Fruit fly (Drosophila melanogaster) whole organism, embryonic: Measurements from ENCODE around the gene CG16734.

Source experiments
- Bgb ChIP-seq: fragments of 200-800 bp; sonication (Bioruptor generic); IDR thresholded peaks from 2 replicates; pipeline ENCODE4 v1.3.6; 2022; ENCODE audit warnings: missing biosample characterization, missing genetic modification characterization; ENCODE audit not compliant: partially characterized antibody
- BtbVII ChIP-seq: fragments of 200-800 bp; sonication (Bioruptor generic); optimal IDR thresholded peaks from 3 replicates; lab custom pipeline; 2017; ENCODE audit warnings: missing biosample characterization, mild to moderate bottlenecking, missing genetic modification characterization
- CG10147 ChIP-seq: fragments of 200-800 bp; sonication (Bioruptor generic); optimal IDR thresholded peaks from 2 replicates; lab custom pipeline; 2019; ENCODE audit warnings: missing biosample characterization, mild to moderate bottlenecking, missing genetic modification characterization, moderate library complexity
- CG10959 ChIP-seq: fragments of 200-800 bp; sonication (Bioruptor generic); IDR thresholded peaks from 2 replicates; pipeline ENCODE4 v1.3.6; 2022; ENCODE audit warnings: missing biosample characterization, missing genetic modification characterization
- CG11723 ChIP-seq: fragments of 200-800 bp; sonication (Bioruptor generic); optimal IDR thresholded peaks from 2 replicates; lab custom pipeline; 2017; ENCODE audit warnings: missing biosample characterization, mild to moderate bottlenecking, missing genetic modification characterization
- CG12942 ChIP-seq: fragments of 200-800 bp; sonication (Bioruptor generic); optimal IDR thresholded peaks from 3 replicates; lab custom pipeline; 2016; ENCODE audit warnings: missing biosample characterization, missing genetic modification characterization
- CG13424 ChIP-seq: fragments of 200-800 bp; sonication (Bioruptor generic); optimal IDR thresholded peaks from 2 replicates; lab custom pipeline; 2019; ENCODE audit warnings: missing biosample characterization, mild to moderate bottlenecking, missing genetic modification characterization, moderate library complexity
- CG13775 ChIP-seq: fragments of 200-800 bp; sonication (Bioruptor generic); optimal IDR thresholded peaks from 3 replicates; lab custom pipeline; 2017; ENCODE audit warnings: missing biosample characterization, mild to moderate bottlenecking, missing genetic modification characterization
- CG14710 ChIP-seq: fragments of 200-800 bp; sonication (Bioruptor generic); optimal IDR thresholded peaks from 3 replicates; lab custom pipeline; 2019; ENCODE audit warnings: missing biosample characterization, mild to moderate bottlenecking, missing genetic modification characterization, moderate library complexity
- CG14860 ChIP-seq: fragments of 200-800 bp; sonication (Bioruptor generic); IDR thresholded peaks from 3 replicates; pipeline ENCODE4 v1.3.6; 2022; ENCODE audit warnings: missing biosample characterization, missing genetic modification characterization; ENCODE audit not compliant: partially characterized antibody
- CG15269 ChIP-seq: fragments of 200-800 bp; sonication (Bioruptor generic); optimal IDR thresholded peaks from 2 replicates; lab custom pipeline; 2018; ENCODE audit warnings: missing biosample characterization, mild to moderate bottlenecking, missing genetic modification characterization, moderate library complexity
- CG15514 ChIP-seq: fragments of 200-800 bp; sonication (Bioruptor generic); optimal IDR thresholded peaks from 3 replicates; lab custom pipeline; 2017; ENCODE audit warnings: missing biosample characterization, missing genetic modification characterization, mild to moderate bottlenecking, moderate library complexity, missing genetic modification reagents
- CG1647 ChIP-seq: fragments of 200-800 bp; sonication (Bioruptor generic); optimal IDR thresholded peaks from 3 replicates; lab custom pipeline; 2016; ENCODE audit warnings: missing biosample characterization, missing genetic modification characterization
- CG16815 ChIP-seq: fragments of 200-800 bp; sonication (Bioruptor generic); optimal IDR thresholded peaks from 3 replicates; lab custom pipeline; 2017; ENCODE audit warnings: missing biosample characterization, mild to moderate bottlenecking, missing genetic modification characterization
- CG17328 ChIP-seq: fragments of 200-800 bp; sonication (Bioruptor generic); IDR thresholded peaks from 2 replicates; pipeline ENCODE4 v1.3.6; 2022; ENCODE audit warnings: missing biosample characterization, missing genetic modification characterization
- CG17568 ChIP-seq: fragments of 200-800 bp; sonication (Bioruptor generic); optimal IDR thresholded peaks from 2 replicates; lab custom pipeline; 2018; ENCODE audit warnings: missing biosample characterization, mild to moderate bottlenecking, missing genetic modification characterization, moderate library complexity
- CG18619 ChIP-seq: fragments of 200-800 bp; sonication (Bioruptor generic); optimal IDR thresholded peaks from 3 replicates; lab custom pipeline; 2017; ENCODE audit warnings: missing biosample characterization, mild to moderate bottlenecking, missing genetic modification characterization
- CG2889 ChIP-seq: fragments of 200-800 bp; sonication (Bioruptor generic); IDR thresholded peaks from 3 replicates; pipeline ENCODE4 v1.3.6; 2022; ENCODE audit warnings: missing biosample characterization, missing genetic modification characterization
- CG32767 ChIP-seq: fragments of 200-800 bp; sonication (Bioruptor generic); IDR thresholded peaks from 2 replicates; pipeline ENCODE4 v1.3.6; 2022; ENCODE audit warnings: missing biosample characterization, missing genetic modification characterization
- CG6272 ChIP-seq: fragments of 200-800 bp; sonication (Bioruptor generic); IDR thresholded peaks from 2 replicates; pipeline ENCODE4 v1.3.6; 2022; ENCODE audit warnings: missing biosample characterization, missing genetic modification characterization
- CG6683 ChIP-seq: fragments of 200-800 bp; sonication (Bioruptor generic); optimal IDR thresholded peaks from 2 replicates; lab custom pipeline; 2017; ENCODE audit warnings: missing biosample characterization, mild to moderate bottlenecking, missing genetic modification characterization, missing genetic modification reagents
- CG7963 ChIP-seq: fragments of 200-800 bp; sonication (Bioruptor generic); IDR thresholded peaks from 3 replicates; pipeline ENCODE4 v1.3.6; 2022; ENCODE audit warnings: missing biosample characterization, missing genetic modification characterization; ENCODE audit not compliant: partially characterized antibody
- CG8388 ChIP-seq: fragments of 200-800 bp; sonication (Bioruptor generic); optimal IDR thresholded peaks from 2 replicates; lab custom pipeline; 2019; ENCODE audit warnings: missing biosample characterization, mild to moderate bottlenecking, missing genetic modification characterization, moderate library complexity
- CG9215 ChIP-seq: fragments of 200-800 bp; sonication (Bioruptor generic); IDR thresholded peaks from 2 replicates; pipeline ENCODE4 v1.3.6; 2022; ENCODE audit warnings: missing biosample characterization, missing genetic modification characterization
- D19B ChIP-seq: fragments of 200-800 bp; sonication (Bioruptor generic); optimal IDR thresholded peaks from 2 replicates; lab custom pipeline; 2017; ENCODE audit warnings: missing biosample characterization, mild to moderate bottlenecking, missing genetic modification characterization
- Dek ChIP-seq: fragments of 200-800 bp; sonication (Bioruptor generic); optimal IDR thresholded peaks from 3 replicates; lab custom pipeline; 2019; ENCODE audit warnings: missing biosample characterization, mild to moderate bottlenecking, missing genetic modification characterization, moderate library complexity
- HmgD ChIP-seq: fragments of 200-800 bp; sonication (Bioruptor generic); optimal IDR thresholded peaks from 3 replicates; lab custom pipeline; 2016; ENCODE audit warnings: missing biosample characterization, missing genetic modification characterization
- Lpt ChIP-seq: fragments of >200 bp; optimal IDR thresholded peaks from 2 replicates; lab custom pipeline; 2018; ENCODE audit warnings: missing biosample characterization, missing genetic modification characterization
- NK7.1 ChIP-seq: fragments of 200-800 bp; sonication (Bioruptor generic); optimal IDR thresholded peaks from 3 replicates; lab custom pipeline; 2016; ENCODE audit warnings: missing biosample characterization, missing genetic modification characterization
- aop ChIP-seq: fragments of 200-800 bp; sonication (Bioruptor generic); IDR thresholded peaks from 2 replicates; pipeline ENCODE4 v1.3.6; 2022; ENCODE audit warnings: missing biosample characterization, missing genetic modification characterization
- ash1 ChIP-seq: fragments of 200-800 bp; sonication (Bioruptor generic); optimal IDR thresholded peaks from 2 replicates; lab custom pipeline; 2018; ENCODE audit warnings: missing biosample characterization, mild to moderate bottlenecking, missing genetic modification characterization
- ato ChIP-seq: fragments of 200-800 bp; sonication (Bioruptor generic); IDR thresholded peaks from 2 replicates; pipeline ENCODE4 v1.3.6; 2022; ENCODE audit warnings: missing biosample characterization, missing genetic modification characterization; ENCODE audit not compliant: partially characterized antibody
- dan ChIP-seq: fragments of 200-800 bp; sonication (Bioruptor generic); IDR thresholded peaks from 2 replicates; pipeline ENCODE4 v1.3.6; 2022; ENCODE audit warnings: missing biosample characterization, missing genetic modification characterization
- emc ChIP-seq: fragments of 200-800 bp; sonication (Bioruptor generic); optimal IDR thresholded peaks from 2 replicates; lab custom pipeline; 2016; ENCODE audit warnings: missing biosample characterization, missing genetic modification characterization
- fd96Cb ChIP-seq: fragments of 200-800 bp; sonication (Bioruptor generic); optimal IDR thresholded peaks from 2 replicates; lab custom pipeline; 2018; ENCODE audit warnings: missing biosample characterization, mild to moderate bottlenecking, missing genetic modification characterization, moderate library complexity
- lilli ChIP-seq: fragments of 200-800 bp; sonication (Bioruptor generic); optimal IDR thresholded peaks from 3 replicates; lab custom pipeline; 2016; ENCODE audit warnings: missing biosample characterization, missing genetic modification characterization
- pb ChIP-seq: fragments of 200-800 bp; sonication (Bioruptor generic); optimal IDR thresholded peaks from 3 replicates; lab custom pipeline; 2016; ENCODE audit warnings: missing biosample characterization, missing genetic modification characterization
- pzg ChIP-seq: fragments of 200-800 bp; sonication (Bioruptor generic); optimal IDR thresholded peaks from 3 replicates; lab custom pipeline; 2018; ENCODE audit warnings: missing biosample characterization, mild to moderate bottlenecking, missing genetic modification characterization, moderate library complexity
- repo ChIP-seq: fragments of 200-800 bp; sonication (Bioruptor generic); optimal IDR thresholded peaks from 2 replicates; lab custom pipeline; 2016; ENCODE audit warnings: missing biosample characterization, missing genetic modification characterization
- sd ChIP-seq: fragments of 200-800 bp; sonication (Bioruptor generic); optimal IDR thresholded peaks from 3 replicates; lab custom pipeline; 2018; ENCODE audit warnings: missing biosample characterization, mild to moderate bottlenecking, missing genetic modification characterization, moderate library complexity
- sim ChIP-seq: fragments of 200-800 bp; sonication (Bioruptor generic); IDR thresholded peaks from 2 replicates; pipeline ENCODE4 v1.3.6; 2022; ENCODE audit warnings: missing biosample characterization, missing genetic modification characterization
- sisA ChIP-seq: fragments of 200-800 bp; sonication (Bioruptor generic); IDR thresholded peaks from 2 replicates; pipeline ENCODE4 v1.3.6; 2022; ENCODE audit warnings: missing biosample characterization, missing genetic modification characterization
- slp2 ChIP-seq: fragments of 200-800 bp; sonication (Bioruptor generic); optimal IDR thresholded peaks from 2 replicates; lab custom pipeline; 2016; ENCODE audit warnings: missing biosample characterization, missing genetic modification characterization
- sna ChIP-seq: fragments of 200-800 bp; sonication (Bioruptor generic); IDR thresholded peaks from 2 replicates; pipeline ENCODE4 v1.3.6; 2022; ENCODE audit warnings: missing biosample characterization, missing genetic modification characterization; ENCODE audit not compliant: partially characterized antibody
- so ChIP-seq: fragments of 200-800 bp; sonication (Bioruptor generic); IDR thresholded peaks from 3 replicates; pipeline ENCODE4 v1.3.6; 2022; ENCODE audit warnings: missing biosample characterization, missing genetic modification characterization
- stc ChIP-seq: fragments of 200-800 bp; sonication (Bioruptor generic); IDR thresholded peaks from 2 replicates; pipeline ENCODE4 v1.3.6; 2022; ENCODE audit warnings: missing biosample characterization, missing genetic modification characterization
- unc-4 ChIP-seq: fragments of 200-800 bp; sonication (Bioruptor generic); IDR thresholded peaks from 2 replicates; pipeline ENCODE4 v1.3.6; 2022; ENCODE audit warnings: missing biosample characterization, missing genetic modification characterization; ENCODE audit not compliant: partially characterized antibody
- yki ChIP-seq: fragments of >200 bp; optimal IDR thresholded peaks from 3 replicates; lab custom pipeline; 2018
- zen ChIP-seq: fragments of 200-800 bp; sonication (Bioruptor generic); optimal IDR thresholded peaks from 3 replicates; lab custom pipeline; 2018; ENCODE audit warnings: missing biosample characterization, mild to moderate bottlenecking, missing genetic modification characterization, moderate library complexity

Gene CG16734

dm6 chr3R:9229075-9229835 lies 25.6 kb upstream of the CG16734 start (continued):
- peak; percentile 49 for TF ChIP-seq CG18619
- no peak for TF ChIP-seq dan (GFP tag; lab: Robert Waterston, UW)
- no peak for TF ChIP-seq ato (GFP tag; lab: Robert Waterston, UW)
- peak; percentile 59 for TF ChIP-seq yki (lab: Kevin White, UChicago)
- peak; percentile 32; the same call in 1 of the 2 replicates for TF ChIP-seq stc (GFP tag; lab: Robert Waterston, UW)
- peak; percentile 85 for TF ChIP-seq CG13775 (GFP tag; lab: Kevin White, UChicago)
- peak; percentile 55 for TF ChIP-seq CG11723 (GFP tag; lab: Kevin White, UChicago)
- peak; percentile 81 for TF ChIP-seq fd96Cb (tag; lab: Kevin White, UChicago)
- peak; percentile 41 for TF ChIP-seq CG17568
- TF ChIP-seq Lpt (GFP tag; lab: Kevin White, UChicago) = no peak
- no peak for TF ChIP-seq unc-4 (GFP tag; lab: Robert Waterston, UW)
- TF ChIP-seq so = 0 out of 3 replicates have a peak, but pooled peaks have one; percentile 57
- no peak for TF ChIP-seq Dek (tag; lab: Kevin White, UChicago)
- TF ChIP-seq zen = peak; percentile 67
- TF ChIP-seq sd (tag; lab: Kevin White, UChicago) = no peak
- no peak for TF ChIP-seq ash1 (GFP tag; lab: Kevin White, UChicago)
- TF ChIP-seq sna (GFP tag; lab: Robert Waterston, UW) = peak; percentile 31; the same call in 1 of the 2 replicates
- TF ChIP-seq CG13424 (tag; lab: Kevin White, UChicago) = peak; percentile 61
- peak; percentile 25; the same call in 1 of the 2 replicates for TF ChIP-seq CG6272 (GFP tag; lab: Robert Waterston, UW)
- no peak for TF ChIP-seq pzg
- TF ChIP-seq CG15269 (tag; lab: Kevin White, UChicago) = peak; percentile 52
- TF ChIP-seq CG10147 = peak; percentile 30
- TF ChIP-seq CG16815 (GFP tag; lab: Kevin White, UChicago) = peak; percentile 81
- no peak for TF ChIP-seq CG14860 (GFP tag; lab: Robert Waterston, UW)
- TF ChIP-seq CG2889 = peak; percentile 55; the same call in 1 of the 3 replicates
- TF ChIP-seq CG8388 (GFP tag; lab: Kevin White, UChicago) = peak; percentile 79
- TF ChIP-seq emc (GFP tag; lab: Kevin White, UChicago) = no peak
- TF ChIP-seq slp2 = peak; percentile 75
- peak; percentile 3 for TF ChIP-seq CG15514
- TF ChIP-seq CG32767 (GFP tag; lab: Robert Waterston, UW) = no peak
- TF ChIP-seq CG1647 (GFP tag; lab: Kevin White, UChicago) = peak; percentile 60
- TF ChIP-seq sim = peak; percentile 60; the same call in 1 of the 2 replicates
- TF ChIP-seq CG14710 (tag; lab: Kevin White, UChicago) = peak; percentile 88
- TF ChIP-seq CG10959 (GFP tag; lab: Robert Waterston, UW) = peak; percentile 80; the same call in 1 of the 2 replicates
- peak; percentile 62 for TF ChIP-seq sisA
- peak; percentile 58 for TF ChIP-seq pb (GFP tag; lab: Kevin White, UChicago)
- TF ChIP-seq BtbVII (GFP tag; lab: Kevin White, UChicago) = peak; percentile 23
- TF ChIP-seq CG6683 (GFP tag; lab: Kevin White, UChicago) = no peak
- peak; percentile 91 for TF ChIP-seq CG17328 (GFP tag; lab: Robert Waterston, UW)
- TF ChIP-seq repo (GFP tag; lab: Kevin White, UChicago) = peak; percentile 77
- no peak for TF ChIP-seq CG7963
- TF ChIP-seq NK7.1 (GFP tag; lab: Kevin White, UChicago) = peak; percentile 52
- peak; percentile 55 for TF ChIP-seq CG12942 (GFP tag; lab: Kevin White, UChicago)
- no peak for TF ChIP-seq HmgD
- 0 out of 2 replicates have a peak, but pooled peaks have one; percentile 16 for TF ChIP-seq CG9215 (GFP tag; lab: Robert Waterston, UW)
- TF ChIP-seq lilli (GFP tag; lab: Kevin White, UChicago) = peak; percentile 76
- no peak for TF ChIP-seq D19B (GFP tag; lab: Kevin White, UChicago)
- TF ChIP-seq Bgb (GFP tag; lab: Robert Waterston, UW) = no peak
- TF ChIP-seq aop (GFP tag; lab: Robert Waterston, UW) = no peak
